Fruit fly (Drosophila melanogaster) whole organism, embryonic: ENCODE data around the gene CG10570.

Experiments used
- CG10543 ChIP-seq: fragments of 200-800 bp; sonication (Bioruptor generic); optimal IDR thresholded peaks from 3 replicates; lab custom pipeline; 2017; ENCODE audit warnings: missing biosample characterization, mild to moderate bottlenecking, missing genetic modification characterization, moderate library complexity
- CG11560 ChIP-seq: fragments of 200-800 bp; sonication (Bioruptor generic); IDR thresholded peaks from 3 replicates; pipeline ENCODE4 v1.3.6; 2022; ENCODE audit warnings: missing biosample characterization, missing genetic modification characterization
- CG11696 ChIP-seq: fragments of 200-800 bp; sonication (Bioruptor generic); IDR thresholded peaks from 2 replicates; pipeline ENCODE4 v1.3.6; 2022; ENCODE audit warnings: missing biosample characterization, missing genetic modification characterization
- CG14050 ChIP-seq: fragments of 200-800 bp; sonication (Bioruptor generic); IDR thresholded peaks from 3 replicates; pipeline ENCODE4 v1.3.6; 2022; ENCODE audit warnings: missing biosample characterization, missing genetic modification characterization
- CG14667 ChIP-seq: fragments of 200-800 bp; sonication (Bioruptor generic); IDR thresholded peaks from 2 replicates; pipeline ENCODE4 v1.3.6; 2022; ENCODE audit warnings: missing biosample characterization, missing genetic modification characterization
- CG15479 ChIP-seq: fragments of 200-800 bp; sonication (Bioruptor generic); optimal IDR thresholded peaks from 3 replicates; lab custom pipeline; 2019; ENCODE audit warnings: missing biosample characterization, mild to moderate bottlenecking, missing genetic modification characterization, moderate library complexity
- CG17328 ChIP-seq: fragments of 200-800 bp; sonication (Bioruptor generic); IDR thresholded peaks from 2 replicates; pipeline ENCODE4 v1.3.6; 2022; ENCODE audit warnings: missing biosample characterization, missing genetic modification characterization
- CG17361 ChIP-seq: fragments of 200-800 bp; sonication (Bioruptor generic); IDR thresholded peaks from 3 replicates; pipeline ENCODE4 v1.3.6; 2022; ENCODE audit warnings: missing biosample characterization, missing genetic modification characterization
- CG17612 ChIP-seq: fragments of 200-800 bp; sonication (Bioruptor generic); IDR thresholded peaks from 2 replicates; pipeline ENCODE4 v1.3.6; 2022; ENCODE audit warnings: missing biosample characterization, missing genetic modification characterization
- CG18619 ChIP-seq: fragments of 200-800 bp; sonication (Bioruptor generic); optimal IDR thresholded peaks from 3 replicates; lab custom pipeline; 2017; ENCODE audit warnings: missing biosample characterization, mild to moderate bottlenecking, missing genetic modification characterization
- CG2202 ChIP-seq: fragments of 200-800 bp; sonication (Bioruptor generic); optimal IDR thresholded peaks from 2 replicates; lab custom pipeline; 2018; ENCODE audit warnings: missing biosample characterization, mild to moderate bottlenecking, missing genetic modification characterization
- CG2875 ChIP-seq: fragments of 200-800 bp; sonication (Bioruptor generic); optimal IDR thresholded peaks from 2 replicates; lab custom pipeline; 2017; ENCODE audit warnings: missing biosample characterization, mild to moderate bottlenecking, missing genetic modification characterization, missing genetic modification reagents
- CG30020 ChIP-seq: fragments of 200-800 bp; optimal IDR thresholded peaks from 2 replicates; lab custom pipeline; 2019; ENCODE audit warnings: missing biosample characterization, mild to moderate bottlenecking, missing genetic modification characterization, moderate library complexity
- CG33213 ChIP-seq: fragments of 200-800 bp; sonication (Bioruptor generic); optimal IDR thresholded peaks from 3 replicates; lab custom pipeline; 2016; ENCODE audit warnings: missing biosample characterization, missing genetic modification characterization
- CG4328 ChIP-seq: fragments of 200-800 bp; sonication (Bioruptor generic); optimal IDR thresholded peaks from 3 replicates; lab custom pipeline; 2017; ENCODE audit warnings: missing biosample characterization, missing genetic modification reagents, missing genetic modification characterization
- CG43689 ChIP-seq: fragments of 200-800 bp; sonication (Bioruptor generic); IDR thresholded peaks from 2 replicates; pipeline ENCODE4 v1.3.6; 2022; ENCODE audit warnings: missing biosample characterization, missing genetic modification characterization
- CG4820 ChIP-seq: fragments of 200-800 bp; sonication (Bioruptor generic); optimal IDR thresholded peaks from 3 replicates; lab custom pipeline; 2016; ENCODE audit warnings: missing biosample characterization, missing genetic modification characterization
- CrebB ChIP-seq: fragments of 200-800 bp; sonication (Bioruptor generic); optimal IDR thresholded peaks from 3 replicates; lab custom pipeline; 2018; ENCODE audit warnings: missing biosample characterization, mild to moderate bottlenecking, missing genetic modification characterization
- D19A ChIP-seq: fragments of 200-800 bp; optimal IDR thresholded peaks from 3 replicates; lab custom pipeline; 2019; ENCODE audit warnings: missing biosample characterization, mild to moderate bottlenecking, missing genetic modification characterization, moderate library complexity
- Dll ChIP-seq: fragments of 200-800 bp; sonication (Bioruptor generic); IDR thresholded peaks from 4 replicates; pipeline ENCODE4 v1.3.6; 2022; ENCODE audit warnings: missing biosample characterization, missing genetic modification characterization; ENCODE audit not compliant: partially characterized antibody
- Doc2 ChIP-seq: fragments of 200-800 bp; sonication (Bioruptor generic); IDR thresholded peaks from 2 replicates; pipeline ENCODE4 v1.3.6; 2022; ENCODE audit warnings: missing biosample characterization, missing genetic modification characterization
- Dref ChIP-seq: fragments of 200-800 bp; sonication (Bioruptor generic); IDR thresholded peaks from 2 replicates; pipeline ENCODE4 v1.3.6; 2022; ENCODE audit warnings: missing biosample characterization, missing genetic modification characterization
- E2f1 ChIP-seq: fragments of 200-800 bp; sonication (Bioruptor generic); IDR thresholded peaks from 2 replicates; pipeline ENCODE4 v1.3.6; 2022; ENCODE audit warnings: missing biosample characterization, missing genetic modification characterization
- Fer1 ChIP-seq: fragments of 200-800 bp; sonication (Bioruptor generic); optimal IDR thresholded peaks from 2 replicates; lab custom pipeline; 2017; ENCODE audit warnings: missing biosample characterization, mild to moderate bottlenecking, missing genetic modification characterization
- Gug ChIP-seq: fragments of 200-800 bp; sonication (Bioruptor generic); IDR thresholded peaks from 4 replicates; pipeline ENCODE4 v1.3.6; 2022; ENCODE audit warnings: missing biosample characterization, missing genetic modification characterization
- HmgD ChIP-seq: fragments of 200-800 bp; sonication (Bioruptor generic); optimal IDR thresholded peaks from 3 replicates; lab custom pipeline; 2016; ENCODE audit warnings: missing biosample characterization, missing genetic modification characterization
- MTF-1 ChIP-seq: fragments of 200-800 bp; sonication (Bioruptor generic); optimal IDR thresholded peaks from 2 replicates; lab custom pipeline; 2018; ENCODE audit warnings: missing biosample characterization, mild to moderate bottlenecking, missing genetic modification characterization, borderline replicate concordance
- Med ChIP-seq: fragments of 200-800 bp; sonication (Bioruptor generic); peaks from one replicate; lab custom pipeline; 2016; ENCODE audit warnings: missing biosample characterization, missing genetic modification characterization, mild to moderate bottlenecking, inconsistent platforms, moderate library complexity
- NC2β ChIP-seq: fragments of 200-800 bp; sonication (Bioruptor generic); optimal IDR thresholded peaks from 2 replicates; lab custom pipeline; 2016; ENCODE audit warnings: missing biosample characterization, missing genetic modification characterization
- Nf-YC ChIP-seq: fragments of 200-800 bp; optimal IDR thresholded peaks from 3 replicates; lab custom pipeline; 2019; ENCODE audit warnings: missing biosample characterization, mild to moderate bottlenecking, missing genetic modification characterization, moderate library complexity
- Ptx1 ChIP-seq: fragments of 200-800 bp; sonication (Bioruptor generic); IDR thresholded peaks from 2 replicates; pipeline ENCODE4 v1.3.6; 2022; ENCODE audit warnings: missing biosample characterization, missing genetic modification characterization
- Sox102F ChIP-seq: fragments of 200-800 bp; sonication (Bioruptor generic); optimal IDR thresholded peaks from 2 replicates; lab custom pipeline; 2018; ENCODE audit warnings: missing biosample characterization, mild to moderate bottlenecking, missing genetic modification characterization, moderate library complexity
- Trl ChIP-seq, 3 experiments: fragments of >200 bp in 2 of 3; fragments of 200-800 bp in 1 of 3; sonication (Bioruptor generic) in 1 of 3; optimal IDR thresholded peaks; 2 replicates in 1 of 3; 3 replicates in 2 of 3; lab custom pipeline; 2016 to 2017; ENCODE audit warnings: missing biosample characterization in 1 of 3, missing genetic modification characterization in 1 of 3
- Vsx1 ChIP-seq: fragments of 200-800 bp; sonication (Bioruptor generic); optimal IDR thresholded peaks from 2 replicates; lab custom pipeline; 2017; ENCODE audit warnings: missing biosample characterization, mild to moderate bottlenecking, missing genetic modification characterization, missing genetic modification reagents
- bsh ChIP-seq, 2 experiments: fragments of 200-800 bp; sonication (Bioruptor generic); optimal IDR thresholded peaks; 2 replicates each; lab custom pipeline; 2017 to 2018; ENCODE audit warnings: mild to moderate bottlenecking in 2 of 2, missing biosample characterization in 2 of 2, missing genetic modification characterization in 2 of 2, moderate library complexity in 1 of 2
- cad ChIP-seq: fragments of >200 bp; optimal IDR thresholded peaks from 2 replicates; lab custom pipeline; 2017; ENCODE audit warnings: missing biosample characterization, missing genetic modification characterization
- fd3F ChIP-seq: fragments of 200-800 bp; sonication (Bioruptor generic); optimal IDR thresholded peaks from 2 replicates; lab custom pipeline; 2018; ENCODE audit warnings: missing biosample characterization, mild to moderate bottlenecking, missing genetic modification characterization, moderate library complexity
- hb ChIP-seq: fragments of 200-800 bp; sonication (Bioruptor generic); IDR thresholded peaks from 3 replicates; pipeline ENCODE4 v1.3.6; 2022; ENCODE audit warnings: missing biosample characterization, missing genetic modification characterization; ENCODE audit not compliant: partially characterized antibody
- lov ChIP-seq, 2 experiments: fragments of 200-800 bp in 1 of 2; fragments of >200 bp in 1 of 2; sonication (Bioruptor generic) in 1 of 2; IDR thresholded peaks in 1 of 2; optimal IDR thresholded peaks in 1 of 2; 2 replicates in 1 of 2; 3 replicates in 1 of 2; pipeline versions ENCODE4 v1.3.6 to Lab custom; 2017 to 2022; ENCODE audit warnings: missing biosample characterization in 1 of 2, missing genetic modification characterization in 1 of 2
- mld ChIP-seq: fragments of 200-800 bp; sonication (Bioruptor generic); IDR thresholded peaks from 3 replicates; pipeline ENCODE4 v1.3.6; 2022; ENCODE audit warnings: missing biosample characterization, missing genetic modification characterization; ENCODE audit not compliant: partially characterized antibody
- nau ChIP-seq: fragments of 200-800 bp; sonication (Bioruptor generic); optimal IDR thresholded peaks from 3 replicates; lab custom pipeline; 2017; ENCODE audit warnings: missing biosample characterization, mild to moderate bottlenecking, missing genetic modification characterization, missing genetic modification reagents
- nmo ChIP-seq: fragments of 200-800 bp; sonication (Bioruptor generic); optimal IDR thresholded peaks from 2 replicates; lab custom pipeline; 2018; ENCODE audit warnings: missing biosample characterization, mild to moderate bottlenecking, missing genetic modification characterization, moderate library complexity
- oc ChIP-seq: fragments of 200-800 bp; sonication (Bioruptor generic); optimal IDR thresholded peaks from 2 replicates; lab custom pipeline; 2018; ENCODE audit warnings: missing biosample characterization, mild to moderate bottlenecking, missing genetic modification characterization, moderate library complexity
- odd ChIP-seq: fragments of 200-800 bp; sonication (Bioruptor generic); optimal IDR thresholded peaks from 2 replicates; lab custom pipeline; 2017; ENCODE audit warnings: missing biosample characterization, mild to moderate bottlenecking, missing genetic modification characterization
- onecut ChIP-seq: fragments of 200-800 bp; sonication (Bioruptor generic); IDR thresholded peaks from 2 replicates; pipeline ENCODE4 v1.3.6; 2022; ENCODE audit warnings: missing biosample characterization, missing genetic modification characterization
- ro ChIP-seq: fragments of 200-800 bp; sonication (Bioruptor generic); IDR thresholded peaks from 2 replicates; pipeline ENCODE4 v1.3.6; 2022; ENCODE audit warnings: missing biosample characterization, missing genetic modification characterization
- sisA ChIP-seq: fragments of 200-800 bp; sonication (Bioruptor generic); IDR thresholded peaks from 2 replicates; pipeline ENCODE4 v1.3.6; 2022; ENCODE audit warnings: missing biosample characterization, missing genetic modification characterization
- sug ChIP-seq: fragments of 200-800 bp; optimal IDR thresholded peaks from 2 replicates; lab custom pipeline; 2019; ENCODE audit warnings: missing biosample characterization, mild to moderate bottlenecking, missing genetic modification characterization, moderate library complexity
- z ChIP-seq: fragments of 200-800 bp; sonication (Bioruptor generic); IDR thresholded peaks from 3 replicates; pipeline ENCODE4 v1.3.6; 2022; ENCODE audit warnings: missing biosample characterization, missing genetic modification characterization
- zfh2 ChIP-seq: fragments of 200-800 bp; sonication (Bioruptor generic); optimal IDR thresholded peaks from 2 replicates; lab custom pipeline; 2016; ENCODE audit warnings: missing biosample characterization, missing genetic modification characterization

The CG10570 gene

dm6 chr2L:18822805-18823204 lies 11.8 kb upstream of the CG10570 start (continued):
- no peak for TF ChIP-seq lov (optimal IDR thresholded peaks at IDR 0.05; lab: Kevin White, UChicago)
- TF ChIP-seq lov (GFP tag; IDR thresholded peaks at IDR 0.05; lab: Robert Waterston, UW) = peak; percentile 80; the same call in 1 of the 3 replicates
- TF ChIP-seq bsh (GFP tag; optimal IDR thresholded peaks at IDR 0.05; lab: Kevin White, UChicago) = peak in 1 of 2 experiments; percentile 79
- no peak for TF ChIP-seq ro
- peak; percentile 60 for TF ChIP-seq CG33213
- TF ChIP-seq Nf-YC (tag; lab: Kevin White, UChicago) = no peak
- peak; percentile 17 for TF ChIP-seq Sox102F (GFP tag; lab: Kevin White, UChicago)
- TF ChIP-seq CG18619 (GFP tag; lab: Kevin White, UChicago) = peak; percentile 41
- peak; percentile 24 for TF ChIP-seq CG4820 (GFP tag; lab: Kevin White, UChicago)
- TF ChIP-seq Gug (GFP tag; lab: Robert Waterston, UW) = no peak
- TF ChIP-seq nau = peak; percentile 49
- peak; percentile 18 for TF ChIP-seq odd (GFP tag; lab: Kevin White, UChicago)
- 0 out of 3 replicates have a peak, but pooled peaks have one; percentile 45 for TF ChIP-seq z (GFP tag; lab: Robert Waterston, UW)
- no peak for TF ChIP-seq Dref (GFP tag; lab: Robert Waterston, UW)
- peak; percentile 57 for TF ChIP-seq CrebB (tag; lab: Kevin White, UChicago)
- no peak for TF ChIP-seq CG11560
- TF ChIP-seq D19A (tag; lab: Kevin White, UChicago) = peak; percentile 32
- peak; percentile 65 for TF ChIP-seq CG2202 (tag; lab: Kevin White, UChicago)
- TF ChIP-seq mld (GFP tag; lab: Robert Waterston, UW) = no peak
- peak; percentile 27 for TF ChIP-seq CG10543 (GFP tag; lab: Kevin White, UChicago)
- no peak for TF ChIP-seq sisA (GFP tag; lab: Robert Waterston, UW)
- TF ChIP-seq Dll (GFP tag; lab: Robert Waterston, UW) = no peak
- peak; percentile 42; the same call in 2 of the 3 replicates for TF ChIP-seq CG17361 (GFP tag; lab: Robert Waterston, UW)
- no peak for TF ChIP-seq Doc2 (GFP tag; lab: Robert Waterston, UW)
- TF ChIP-seq CG43689 (GFP tag; lab: Robert Waterston, UW) = 0 out of 2 replicates have a peak, but pooled peaks have one; percentile 23
- no peak for TF ChIP-seq CG30020 (tag; lab: Kevin White, UChicago)
- peak; percentile 32; the same call in 1 of the 2 replicates for TF ChIP-seq CG17328 (GFP tag; lab: Robert Waterston, UW)
- TF ChIP-seq CG15479 (GFP tag; lab: Kevin White, UChicago) = no peak
- peak; percentile 50 for TF ChIP-seq NC2β (GFP tag; lab: Kevin White, UChicago)
- TF ChIP-seq hb = no peak
- TF ChIP-seq CG14667 = no peak
- TF ChIP-seq oc (tag; lab: Kevin White, UChicago) = no peak
- TF ChIP-seq CG11696 (GFP tag; lab: Robert Waterston, UW) = no peak
- peak; percentile 73 for TF ChIP-seq CG2875 (GFP tag; lab: Kevin White, UChicago)
- no peak for TF ChIP-seq sug
- no peak for TF ChIP-seq cad (GFP tag; lab: Kevin White, UChicago)
- TF ChIP-seq CG14050 (GFP tag; lab: Robert Waterston, UW) = no peak
- TF ChIP-seq Trl (optimal IDR thresholded peaks at IDR 0.05; lab: Kevin White, UChicago) = no peak
- TF ChIP-seq Trl (GFP tag; optimal IDR thresholded peaks at IDR 0.05; lab: Kevin White, UChicago) = peak; percentile 46
- peak; percentile 29; the same call in 1 of the 2 replicates for TF ChIP-seq E2f1 (GFP tag; lab: Robert Waterston, UW)
- peak; percentile 59 for TF ChIP-seq CG4328 (GFP tag; lab: Kevin White, UChicago)
- peak; percentile 58 for TF ChIP-seq Vsx1
- no peak for TF ChIP-seq nmo (GFP tag; lab: Kevin White, UChicago)
- no peak for TF ChIP-seq Ptx1 (GFP tag; lab: Robert Waterston, UW)
- TF ChIP-seq MTF-1 = peak; percentile 86
- no peak for TF ChIP-seq CG17612 (GFP tag; lab: Robert Waterston, UW)
- TF ChIP-seq zfh2 = no peak
- TF ChIP-seq fd3F (GFP tag; lab: Kevin White, UChicago) = peak; percentile 50
- TF ChIP-seq HmgD (GFP tag; lab: Kevin White, UChicago) = no peak
- TF ChIP-seq Fer1 = peak; percentile 50
- TF ChIP-seq onecut (GFP tag; lab: Robert Waterston, UW) = peak; percentile 68
- peak; percentile 86 for TF ChIP-seq Med
